Worm (Caenorhabditis elegans) whole organism, late embryonic: ENCODE measurements around the gene Y59A8B.21.

Source experiments
- C08G9.2 ChIP-seq: sonication (generic microtip); optimal IDR thresholded peaks from 2 replicates; lab custom pipeline; 2016; ENCODE audit warnings: mild to moderate bottlenecking, missing genetic modification characterization, moderate library complexity, missing compliant biosample characterization
- C38D4.7 ChIP-seq: fragments of 200-800 bp; sonication (Bioruptor generic); optimal IDR thresholded peaks from 2 replicates; lab custom pipeline; 2018; ENCODE audit warnings: mild to moderate bottlenecking, missing genetic modification characterization, moderate library complexity, missing compliant biosample characterization
- F13H6.1 ChIP-seq: sonication (generic microtip); optimal IDR thresholded peaks from 2 replicates; lab custom pipeline; 2016; ENCODE audit warnings: missing genetic modification characterization, missing compliant biosample characterization
- Y22D7AL.16 ChIP-seq: sonication (generic microtip); optimal IDR thresholded peaks from 2 replicates; lab custom pipeline; 2016; ENCODE audit warnings: missing genetic modification characterization, missing compliant biosample characterization
- ahr-1 ChIP-seq: sonication (generic microtip); optimal IDR thresholded peaks from 2 replicates; lab custom pipeline; 2016; ENCODE audit warnings: missing genetic modification characterization, missing compliant biosample characterization
- ceh-14 ChIP-seq: sonication (generic microtip); optimal IDR thresholded peaks from 2 replicates; lab custom pipeline; 2016; ENCODE audit warnings: missing genotype, missing genetic modification characterization, missing compliant biosample characterization
- ceh-24 ChIP-seq: sonication (generic microtip); optimal IDR thresholded peaks from 2 replicates; lab custom pipeline; 2016; ENCODE audit warnings: mild to moderate bottlenecking, missing genetic modification characterization, missing compliant biosample characterization
- ceh-45 ChIP-seq: fragments of 200-800 bp; sonication (Bioruptor generic); IDR thresholded peaks from 2 replicates; pipeline ENCODE4 v1.3.6; 2022; ENCODE audit warnings: missing genetic modification reagents, missing genetic modification characterization, missing compliant biosample characterization
- ceh-48 ChIP-seq: sonication (generic microtip); optimal IDR thresholded peaks from 2 replicates; lab custom pipeline; 2016; ENCODE audit warnings: missing genetic modification characterization, inconsistent platforms, missing compliant biosample characterization
- ceh-6 ChIP-seq: fragments of 200-800 bp; sonication (Bioruptor generic); optimal IDR thresholded peaks from 2 replicates; lab custom pipeline; 2018; ENCODE audit warnings: mild to moderate bottlenecking, missing genetic modification characterization, missing compliant biosample characterization
- ceh-9 ChIP-seq: sonication (generic microtip); optimal IDR thresholded peaks from 2 replicates; lab custom pipeline; 2016; ENCODE audit warnings: mild to moderate bottlenecking, missing genetic modification characterization, inconsistent platforms, missing compliant biosample characterization
- dmd-4 ChIP-seq: sonication (generic microtip); optimal IDR thresholded peaks from 2 replicates; lab custom pipeline; 2016; ENCODE audit warnings: borderline replicate concordance, missing genetic modification characterization, missing compliant biosample characterization
- dve-1 ChIP-seq: sonication (generic microtip); optimal IDR thresholded peaks from 2 replicates; lab custom pipeline; 2017; ENCODE audit warnings: antibody characterized with exemption, mild to moderate bottlenecking, missing genetic modification characterization, missing compliant biosample characterization
- eyg-1 ChIP-seq: sonication (generic microtip); optimal IDR thresholded peaks from 2 replicates; lab custom pipeline; 2016; ENCODE audit warnings: missing genotype, missing genetic modification characterization, missing compliant biosample characterization
- fkh-10 ChIP-seq: fragments of 150-350 bp; optimal IDR thresholded peaks from 2 replicates; lab custom pipeline; 2014; ENCODE audit warnings: missing biosample characterization, missing genetic modification reagents, missing genetic modification characterization
- fkh-6 ChIP-seq: sonication (generic microtip); optimal IDR thresholded peaks from 2 replicates; lab custom pipeline; 2016; ENCODE audit warnings: missing genetic modification characterization, missing compliant biosample characterization
- gmeb-2 ChIP-seq: sonication (generic microtip); optimal IDR thresholded peaks from 2 replicates; lab custom pipeline; 2016; ENCODE audit warnings: missing genetic modification characterization, inconsistent platforms, missing compliant biosample characterization
- hlh-15 ChIP-seq: sonication (generic microtip); optimal IDR thresholded peaks from 2 replicates; lab custom pipeline; 2016; ENCODE audit warnings: missing genetic modification characterization, missing compliant biosample characterization
- hlh-30 ChIP-seq: sonication (generic microtip); optimal IDR thresholded peaks from 2 replicates; lab custom pipeline; 2017; ENCODE audit warnings: antibody characterized with exemption, missing genetic modification characterization, missing compliant biosample characterization; ENCODE audit not compliant: insufficient read depth
- lin-11 ChIP-seq: fragments of 200-800 bp; sonication (Bioruptor generic); optimal IDR thresholded peaks from 2 replicates; lab custom pipeline; 2018; ENCODE audit warnings: mild to moderate bottlenecking, missing genetic modification characterization, missing compliant biosample characterization
- madf-2 ChIP-seq: sonication (generic microtip); optimal IDR thresholded peaks from 2 replicates; lab custom pipeline; 2017; ENCODE audit warnings: missing genetic modification characterization, missing compliant biosample characterization
- nfya-1 ChIP-seq: sonication (generic microtip); optimal IDR thresholded peaks from 2 replicates; lab custom pipeline; 2017; ENCODE audit warnings: missing genetic modification characterization, mild to moderate bottlenecking, missing compliant biosample characterization, antibody characterized with exemption, moderate library complexity
- nhr-11 ChIP-seq: fragments of 150-350 bp; optimal IDR thresholded peaks from 2 replicates; lab custom pipeline; 2014; ENCODE audit warnings: missing biosample characterization, missing genetic modification characterization
- nhr-232 ChIP-seq: sonication (generic microtip); optimal IDR thresholded peaks from 2 replicates; lab custom pipeline; 2016; ENCODE audit warnings: missing genetic modification characterization, missing compliant biosample characterization
- npax-4 ChIP-seq: sonication (generic microtip); optimal IDR thresholded peaks from 2 replicates; lab custom pipeline; 2016; ENCODE audit warnings: missing genetic modification characterization, missing compliant biosample characterization
- pag-3 ChIP-seq: sonication (generic microtip); optimal IDR thresholded peaks from 2 replicates; lab custom pipeline; 2016; ENCODE audit warnings: missing compliant biosample characterization, missing genetic modification characterization, borderline replicate concordance
- pha-2 ChIP-seq: sonication (generic microtip); optimal IDR thresholded peaks from 2 replicates; lab custom pipeline; 2017; ENCODE audit warnings: mild to moderate bottlenecking, missing genetic modification characterization, missing compliant biosample characterization
- pha-4 ChIP-seq: fragments of 150-350 bp; optimal IDR thresholded peaks from 2 replicates; lab custom pipeline; 2018; ENCODE audit warnings: missing biosample characterization, missing genetic modification reagents, missing genetic modification characterization
- pros-1 ChIP-seq: fragments of 150-350 bp; optimal IDR thresholded peaks from 2 replicates; lab custom pipeline; 2014; ENCODE audit warnings: missing biosample characterization, missing genetic modification reagents, missing genetic modification characterization
- ref-2 ChIP-seq: sonication (generic microtip); optimal IDR thresholded peaks from 2 replicates; lab custom pipeline; 2016; ENCODE audit warnings: missing genetic modification characterization, missing compliant biosample characterization
- sox-2 ChIP-seq: fragments of 200-800 bp; sonication (Bioruptor generic); IDR thresholded peaks from 2 replicates; pipeline ENCODE4 v1.3.6; 2022; ENCODE audit warnings: missing genetic modification reagents, missing genetic modification characterization, missing compliant biosample characterization
- syd-9 ChIP-seq: sonication (generic microtip); optimal IDR thresholded peaks from 2 replicates; lab custom pipeline; 2016; ENCODE audit warnings: mild to moderate bottlenecking, missing genetic modification characterization, moderate library complexity, missing compliant biosample characterization
- tbx-2 ChIP-seq: sonication (generic microtip); optimal IDR thresholded peaks from 2 replicates; lab custom pipeline; 2016; ENCODE audit warnings: missing genetic modification characterization, missing compliant biosample characterization
- ttx-3 ChIP-seq: sonication (generic microtip); optimal IDR thresholded peaks from 2 replicates; lab custom pipeline; 2016; ENCODE audit warnings: missing genetic modification reagents, missing genetic modification characterization, missing compliant biosample characterization
- unc-3 ChIP-seq, 2 experiments: fragments of 200-800 bp in 1 of 2; sonication (Bioruptor generic) in 1 of 2; sonication (generic microtip) in 1 of 2; conservative IDR thresholded peaks in 1 of 2; optimal IDR thresholded peaks in 1 of 2; 2 replicates each; pipeline versions ENCODE4 v1.3.6 to Lab custom; 2016 to 2022; ENCODE audit warnings: missing compliant biosample characterization in 2 of 2, missing genetic modification characterization in 2 of 2, missing genetic modification reagents in 1 of 2

The Y59A8B.21 gene

DNA sequence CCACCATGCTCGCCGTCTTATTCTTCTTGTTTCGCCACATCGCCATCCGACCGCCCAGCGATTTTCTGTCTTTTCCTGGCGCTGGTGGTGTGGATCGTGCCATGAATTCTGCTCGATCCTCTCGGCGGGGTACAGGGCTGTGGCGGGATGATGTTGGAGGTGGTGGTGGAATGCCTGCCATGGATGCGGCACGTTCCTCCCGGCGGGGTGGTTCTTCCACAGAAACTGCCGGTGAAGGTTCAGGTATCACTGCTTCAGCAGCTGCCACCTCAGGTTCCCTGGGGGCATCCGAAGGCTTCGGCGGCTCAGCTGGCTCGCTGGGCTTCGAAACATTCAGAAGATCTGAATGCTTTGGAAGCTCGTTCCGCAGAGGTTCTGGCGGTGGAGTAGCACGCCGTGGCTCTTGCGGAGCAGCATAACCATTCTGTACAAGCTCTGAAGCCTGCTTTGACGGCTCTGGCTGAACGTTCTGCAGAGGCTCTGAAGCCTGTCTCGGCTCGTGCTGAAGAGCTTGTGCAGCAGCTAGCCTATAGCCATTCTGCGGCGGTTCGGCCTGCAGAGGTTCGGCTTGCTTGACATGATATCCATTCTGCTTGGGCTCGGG, 41.1 kb upstream of the Y59A8B.21 start:
- TF ChIP-seq ttx-3: no peak
- TF ChIP-seq ceh-45: no peak
- TF ChIP-seq Y22D7AL.16 (tag; lab: Kevin White, UChicago): no peak
- TF ChIP-seq hlh-15: no peak
- TF ChIP-seq fkh-6 (tag; lab: Kevin White, UChicago): no peak
- TF ChIP-seq nhr-11 (tag; lab: Kevin White, UChicago): no peak
- TF ChIP-seq unc-3 (GFP tag; conservative IDR thresholded peaks at IDR 0.05; lab: Robert Waterston, UW): no peak
- no peak for TF ChIP-seq unc-3 (tag; optimal IDR thresholded peaks at IDR 0.05; lab: Kevin White, UChicago)
- TF ChIP-seq pha-4 (tag; lab: Kevin White, UChicago): no peak
- no peak for TF ChIP-seq eyg-1 (tag; lab: Kevin White, UChicago)
- no peak for TF ChIP-seq pha-2 (tag; lab: Kevin White, UChicago)
- TF ChIP-seq F13H6.1 (tag; lab: Kevin White, UChicago): no peak
- no peak for TF ChIP-seq madf-2 (tag; lab: Kevin White, UChicago)
- TF ChIP-seq ceh-6: no peak
- no peak for TF ChIP-seq nfya-1 (tag; lab: Kevin White, UChicago)
- TF ChIP-seq syd-9: no peak
- TF ChIP-seq sox-2: no peak
- TF ChIP-seq ref-2 (tag; lab: Kevin White, UChicago): no peak

DNA sequence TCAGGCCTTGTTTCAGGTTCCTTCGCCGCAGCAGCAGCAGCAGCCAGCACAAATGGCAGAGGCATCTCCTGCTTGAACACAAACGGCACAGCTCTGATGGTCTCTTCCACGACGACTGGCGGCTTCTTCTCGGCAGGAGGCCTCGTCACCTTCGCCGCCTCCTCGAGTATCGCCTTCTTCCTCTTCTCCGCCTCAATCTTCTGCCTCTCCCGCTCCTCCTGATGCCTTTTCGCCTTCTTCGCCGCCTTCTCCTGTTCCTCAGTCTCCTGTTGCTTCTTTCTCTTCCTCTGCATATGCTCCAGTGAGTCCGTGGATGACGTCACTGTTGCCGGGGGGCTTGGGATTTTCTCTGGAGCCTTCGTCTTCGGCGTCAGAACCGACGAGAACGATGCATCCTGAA, 40.6 kb upstream of the Y59A8B.21 start:
- TF ChIP-seq hlh-30 (tag; lab: Kevin White, UChicago) (no peak), ceh-48 (tag; lab: Kevin White, UChicago) (no peak), unc-3 (GFP tag; conservative IDR thresholded peaks at IDR 0.05; lab: Robert Waterston, UW) (no peak), unc-3 (tag; optimal IDR thresholded peaks at IDR 0.05; lab: Kevin White, UChicago) (no peak), nhr-232 (tag; lab: Kevin White, UChicago) (no peak)
- TF ChIP-seq, all 69 proteins: peak for 0

DNA sequence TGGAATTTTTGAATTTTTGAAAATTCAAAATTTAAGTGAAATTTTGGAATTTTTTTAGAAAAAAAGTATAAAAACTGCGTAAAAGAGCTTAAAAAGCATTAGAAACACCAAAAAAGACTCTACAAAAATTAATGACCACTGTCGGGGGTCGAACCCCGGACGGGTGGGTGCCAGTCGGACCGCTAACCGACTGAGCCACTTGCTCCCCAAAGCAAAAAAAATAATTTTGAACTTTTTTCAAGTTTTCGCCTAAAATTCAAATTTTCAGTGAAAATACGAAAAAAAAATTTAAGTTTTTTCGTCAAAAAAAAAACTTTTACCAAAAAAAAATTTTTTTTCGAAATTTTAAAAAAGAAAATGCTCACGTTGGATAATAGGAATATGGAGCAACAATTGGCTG, 38.8 kb upstream of the Y59A8B.21 start:
- TF ChIP-seq dmd-4 (tag; lab: Kevin White, UChicago) (no peak), F13H6.1 (tag; lab: Kevin White, UChicago) (no peak), ttx-3 (no peak), C08G9.2 (tag; lab: Kevin White, UChicago) (no peak), npax-4 (tag; lab: Kevin White, UChicago) (no peak), sox-2 (no peak)

DNA sequence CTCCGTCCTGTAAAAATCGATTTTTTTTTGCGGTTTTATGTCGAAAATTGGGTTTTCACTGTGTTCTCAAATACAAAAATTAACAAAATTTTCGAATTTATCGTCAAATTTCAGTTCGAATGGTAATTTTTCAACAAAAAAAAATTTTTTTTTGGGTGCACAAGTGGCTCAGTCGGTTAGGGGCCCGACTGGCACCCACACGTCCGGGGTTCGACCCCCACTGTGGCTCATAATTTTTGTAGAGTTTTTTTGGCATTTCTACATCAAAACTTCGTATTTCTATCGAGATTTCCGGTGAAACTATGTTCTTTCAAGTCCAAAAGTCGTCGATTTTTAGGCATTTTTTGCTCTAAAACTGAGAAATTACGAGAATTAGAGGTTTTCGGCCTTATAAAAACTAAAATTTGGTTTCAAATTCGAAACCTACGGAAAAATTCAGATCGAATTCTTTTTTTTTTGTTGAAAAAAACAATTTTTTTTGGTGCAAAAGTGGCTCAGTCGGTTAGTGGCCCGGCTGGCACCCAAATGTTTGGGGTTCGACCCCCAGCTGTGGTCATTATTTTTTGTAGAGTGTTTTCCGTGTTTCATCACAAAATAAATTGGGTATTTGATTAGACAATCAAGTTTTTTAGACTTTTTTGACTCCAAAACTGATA, 37.9 kb upstream of the Y59A8B.21 start:
- TF ChIP-seq ceh-14 (tag; lab: Kevin White, UChicago): no peak
- TF ChIP-seq fkh-10 (GFP tag; lab: Kevin White, UChicago): no peak
- TF ChIP-seq ceh-24 (tag; lab: Kevin White, UChicago): no peak
- no peak for TF ChIP-seq Y22D7AL.16 (tag; lab: Kevin White, UChicago)
- TF ChIP-seq pros-1: no peak
- TF ChIP-seq C38D4.7: no peak
- TF ChIP-seq lin-11: no peak
- no peak for TF ChIP-seq tbx-2 (tag; lab: Kevin White, UChicago)
- TF ChIP-seq pag-3 (tag; lab: Kevin White, UChicago): no peak

DNA sequence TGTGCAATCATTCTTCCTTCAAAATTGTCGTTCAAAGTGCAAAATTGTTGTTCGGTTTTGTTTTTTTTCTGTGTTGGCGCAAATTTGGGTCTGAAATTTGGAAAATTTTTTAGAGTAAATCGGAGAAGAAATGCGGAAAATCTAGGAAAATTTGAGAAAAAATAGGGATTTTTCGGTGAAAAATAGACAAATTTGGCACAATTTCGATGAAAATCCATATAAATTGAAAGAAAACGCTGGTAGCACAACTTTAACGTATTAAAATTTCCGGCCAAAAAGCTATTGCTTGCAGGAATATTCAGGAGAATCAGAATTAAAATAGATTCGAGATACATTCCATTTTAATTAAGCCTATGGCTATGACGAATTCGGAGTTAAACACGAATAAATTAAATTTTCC, 37.0 kb upstream of the Y59A8B.21 start, which contains the start of gene dpy-21:
TSS of gene dpy-21 (minus strand) at position 101 of the 400 bp plus-strand sequence.
- TF ChIP-seq ceh-24 (tag; lab: Kevin White, UChicago) (no peak), ceh-9 (tag; lab: Kevin White, UChicago) (no peak), dve-1 (tag; lab: Kevin White, UChicago) (no peak), ahr-1 (tag; lab: Kevin White, UChicago) (no peak), gmeb-2 (tag; lab: Kevin White, UChicago) (no peak)
